Fruit fly (Drosophila melanogaster) whole organism, embryonic: ENCODE results near the gene Pde6.

Source experiments
- CG10462 ChIP-seq: fragments of 200-800 bp; sonication (Bioruptor generic); optimal IDR thresholded peaks from 2 replicates; lab custom pipeline; 2016; ENCODE audit warnings: missing biosample characterization, missing genetic modification characterization
- CG11398 ChIP-seq: fragments of 200-800 bp; sonication (Bioruptor generic); optimal IDR thresholded peaks from 2 replicates; lab custom pipeline; 2016; ENCODE audit warnings: missing biosample characterization, missing genetic modification characterization
- CG12155 ChIP-seq: fragments of 200-800 bp; sonication (Bioruptor generic); optimal IDR thresholded peaks from 3 replicates; lab custom pipeline; 2016; ENCODE audit warnings: missing biosample characterization, missing genetic modification characterization
- CG12942 ChIP-seq: fragments of 200-800 bp; sonication (Bioruptor generic); optimal IDR thresholded peaks from 3 replicates; lab custom pipeline; 2016; ENCODE audit warnings: missing biosample characterization, missing genetic modification characterization
- CG14667 ChIP-seq: fragments of 200-800 bp; sonication (Bioruptor generic); IDR thresholded peaks from 2 replicates; pipeline ENCODE4 v1.3.6; 2022; ENCODE audit warnings: missing biosample characterization, missing genetic modification characterization
- CG14860 ChIP-seq: fragments of 200-800 bp; sonication (Bioruptor generic); IDR thresholded peaks from 3 replicates; pipeline ENCODE4 v1.3.6; 2022; ENCODE audit warnings: missing biosample characterization, missing genetic modification characterization; ENCODE audit not compliant: partially characterized antibody
- CG15011 ChIP-seq: fragments of 200-800 bp; sonication (Bioruptor generic); optimal IDR thresholded peaks from 3 replicates; lab custom pipeline; 2018; ENCODE audit warnings: missing biosample characterization, mild to moderate bottlenecking, missing genetic modification characterization
- CG15514 ChIP-seq: fragments of 200-800 bp; sonication (Bioruptor generic); optimal IDR thresholded peaks from 3 replicates; lab custom pipeline; 2017; ENCODE audit warnings: missing biosample characterization, missing genetic modification characterization, mild to moderate bottlenecking, moderate library complexity, missing genetic modification reagents
- CG1603 ChIP-seq: fragments of 200-800 bp; sonication (Bioruptor generic); optimal IDR thresholded peaks from 2 replicates; lab custom pipeline; 2019; ENCODE audit warnings: missing biosample characterization, mild to moderate bottlenecking, missing genetic modification characterization, moderate library complexity
- CG17912 ChIP-seq: fragments of 200-800 bp; sonication (Bioruptor generic); optimal IDR thresholded peaks from 2 replicates; lab custom pipeline; 2018; ENCODE audit warnings: missing biosample characterization, mild to moderate bottlenecking, missing genetic modification characterization
- CG2678 ChIP-seq: fragments of 200-800 bp; sonication (Bioruptor generic); optimal IDR thresholded peaks from 3 replicates; lab custom pipeline; 2019; ENCODE audit warnings: missing biosample characterization, mild to moderate bottlenecking, missing genetic modification characterization, moderate library complexity
- CG3995 ChIP-seq: fragments of 200-800 bp; sonication (Bioruptor generic); optimal IDR thresholded peaks from 3 replicates; lab custom pipeline; 2016; ENCODE audit warnings: missing biosample characterization, missing genetic modification characterization
- CG43689 ChIP-seq: fragments of 200-800 bp; sonication (Bioruptor generic); IDR thresholded peaks from 2 replicates; pipeline ENCODE4 v1.3.6; 2022; ENCODE audit warnings: missing biosample characterization, missing genetic modification characterization
- CG4404 ChIP-seq: fragments of 200-800 bp; sonication (Bioruptor generic); IDR thresholded peaks from 2 replicates; pipeline ENCODE4 v1.3.6; 2022; ENCODE audit warnings: missing biosample characterization, missing genetic modification characterization
- CG5180 ChIP-seq: fragments of 200-800 bp; sonication (Bioruptor generic); optimal IDR thresholded peaks from 3 replicates; lab custom pipeline; 2017; ENCODE audit warnings: missing biosample characterization, missing genetic modification characterization, mild to moderate bottlenecking, moderate library complexity, missing genetic modification reagents
- CG6765 ChIP-seq: fragments of 200-800 bp; sonication (Bioruptor generic); optimal IDR thresholded peaks from 3 replicates; lab custom pipeline; 2017; ENCODE audit warnings: missing biosample characterization, mild to moderate bottlenecking, missing genetic modification characterization
- CG7745 ChIP-seq: fragments of 200-800 bp; sonication (Bioruptor generic); optimal IDR thresholded peaks from 2 replicates; lab custom pipeline; 2018; ENCODE audit warnings: missing biosample characterization, mild to moderate bottlenecking, missing genetic modification characterization, moderate library complexity
- CG7839 ChIP-seq: fragments of 200-800 bp; sonication (Bioruptor generic); optimal IDR thresholded peaks from 3 replicates; lab custom pipeline; 2018; ENCODE audit warnings: missing biosample characterization, mild to moderate bottlenecking, missing genetic modification characterization, moderate library complexity
- CG7963 ChIP-seq: fragments of 200-800 bp; sonication (Bioruptor generic); IDR thresholded peaks from 3 replicates; pipeline ENCODE4 v1.3.6; 2022; ENCODE audit warnings: missing biosample characterization, missing genetic modification characterization; ENCODE audit not compliant: partially characterized antibody
- CG8359 ChIP-seq: fragments of 200-800 bp; sonication (Bioruptor generic); optimal IDR thresholded peaks from 2 replicates; lab custom pipeline; 2017; ENCODE audit warnings: missing biosample characterization, mild to moderate bottlenecking, missing genetic modification characterization, borderline replicate concordance
- CrebB ChIP-seq: fragments of 200-800 bp; sonication (Bioruptor generic); optimal IDR thresholded peaks from 3 replicates; lab custom pipeline; 2018; ENCODE audit warnings: missing biosample characterization, mild to moderate bottlenecking, missing genetic modification characterization
- MBD-R2 ChIP-seq: fragments of 200-800 bp; sonication (Bioruptor generic); IDR thresholded peaks from 2 replicates; pipeline ENCODE4 v1.3.6; 2022; ENCODE audit warnings: missing biosample characterization, missing genetic modification characterization
- Med ChIP-seq: fragments of 200-800 bp; sonication (Bioruptor generic); peaks from one replicate; lab custom pipeline; 2016; ENCODE audit warnings: missing biosample characterization, missing genetic modification characterization, mild to moderate bottlenecking, inconsistent platforms, moderate library complexity
- Ptx1 ChIP-seq: fragments of 200-800 bp; sonication (Bioruptor generic); IDR thresholded peaks from 2 replicates; pipeline ENCODE4 v1.3.6; 2022; ENCODE audit warnings: missing biosample characterization, missing genetic modification characterization
- Rx ChIP-seq: fragments of 200-800 bp; sonication (Bioruptor generic); IDR thresholded peaks from 2 replicates; pipeline ENCODE4 v1.3.6; 2022; ENCODE audit warnings: missing biosample characterization, missing genetic modification characterization
- Trl ChIP-seq, 3 experiments: fragments of >200 bp in 2 of 3; fragments of 200-800 bp in 1 of 3; sonication (Bioruptor generic) in 1 of 3; optimal IDR thresholded peaks; 2 replicates in 1 of 3; 3 replicates in 2 of 3; lab custom pipeline; 2016 to 2017; ENCODE audit warnings: missing biosample characterization in 1 of 3, missing genetic modification characterization in 1 of 3
- Usf ChIP-seq: fragments of 200-800 bp; sonication (Bioruptor generic); optimal IDR thresholded peaks from 2 replicates; lab custom pipeline; 2017; ENCODE audit warnings: missing genotype, missing biosample characterization, missing genetic modification characterization
- Xrp1 ChIP-seq: fragments of 200-800 bp; sonication (Bioruptor generic); IDR thresholded peaks from 2 replicates; pipeline ENCODE4 v1.3.6; 2022; ENCODE audit warnings: missing biosample characterization, missing genetic modification characterization
- ara ChIP-seq: fragments of 200-800 bp; sonication (Bioruptor generic); IDR thresholded peaks from 2 replicates; pipeline ENCODE4 v1.3.6; 2022; ENCODE audit warnings: missing biosample characterization, missing genetic modification characterization
- ato ChIP-seq: fragments of 200-800 bp; sonication (Bioruptor generic); IDR thresholded peaks from 2 replicates; pipeline ENCODE4 v1.3.6; 2022; ENCODE audit warnings: missing biosample characterization, missing genetic modification characterization; ENCODE audit not compliant: partially characterized antibody
- bigmax ChIP-seq: fragments of 200-800 bp; sonication (Bioruptor generic); optimal IDR thresholded peaks from 2 replicates; lab custom pipeline; 2018; ENCODE audit warnings: missing biosample characterization, mild to moderate bottlenecking, missing genetic modification characterization
- bowl ChIP-seq: fragments of 200-800 bp; sonication (Bioruptor generic); IDR thresholded peaks from 2 replicates; pipeline ENCODE4 v1.3.6; 2022; ENCODE audit warnings: missing biosample characterization, missing genetic modification characterization
- btn ChIP-seq: fragments of 200-800 bp; sonication (Bioruptor generic); optimal IDR thresholded peaks from 2 replicates; lab custom pipeline; 2016; ENCODE audit warnings: missing biosample characterization, missing genetic modification characterization
- cas ChIP-seq: fragments of 200-800 bp; sonication (Bioruptor generic); IDR thresholded peaks from 2 replicates; pipeline ENCODE4 v1.3.6; 2022; ENCODE audit warnings: missing biosample characterization, missing genetic modification characterization
- cato ChIP-seq: fragments of 200-800 bp; sonication (Bioruptor generic); optimal IDR thresholded peaks from 2 replicates; lab custom pipeline; 2016; ENCODE audit warnings: missing biosample characterization, missing genetic modification characterization, borderline replicate concordance
- chinmo ChIP-seq: fragments of 200-800 bp; sonication (Bioruptor generic); IDR thresholded peaks from 4 replicates; pipeline ENCODE4 v1.3.6; 2022; ENCODE audit warnings: missing biosample characterization, missing genetic modification characterization; ENCODE audit not compliant: partially characterized antibody
- chn ChIP-seq: fragments of 200-800 bp; sonication (Bioruptor generic); optimal IDR thresholded peaks from 2 replicates; lab custom pipeline; 2016; ENCODE audit warnings: missing biosample characterization, missing genetic modification characterization
- crol ChIP-seq: fragments of 200-800 bp; sonication (Bioruptor generic); IDR thresholded peaks from 2 replicates; pipeline ENCODE4 v1.3.6; 2022; ENCODE audit warnings: missing biosample characterization, missing genetic modification characterization
- cwo ChIP-seq: fragments of 200-800 bp; sonication (Bioruptor generic); optimal IDR thresholded peaks from 3 replicates; lab custom pipeline; 2017; ENCODE audit warnings: missing biosample characterization, missing genetic modification characterization, mild to moderate bottlenecking, moderate library complexity, missing genetic modification reagents
- dimm ChIP-seq: fragments of 200-800 bp; sonication (Bioruptor generic); IDR thresholded peaks from 2 replicates; pipeline ENCODE4 v1.3.6; 2022; ENCODE audit warnings: missing biosample characterization, missing genetic modification characterization
- fd64A ChIP-seq: fragments of 200-800 bp; sonication (Bioruptor generic); optimal IDR thresholded peaks from 3 replicates; lab custom pipeline; 2018; ENCODE audit warnings: missing biosample characterization, mild to moderate bottlenecking, missing genetic modification characterization
- gsb-n ChIP-seq: fragments of 200-800 bp; sonication (Bioruptor generic); optimal IDR thresholded peaks from 3 replicates; lab custom pipeline; 2018; ENCODE audit warnings: missing biosample characterization, mild to moderate bottlenecking, missing genetic modification characterization
- her ChIP-seq: fragments of 200-800 bp; sonication (Bioruptor generic); optimal IDR thresholded peaks from 2 replicates; lab custom pipeline; 2016; ENCODE audit warnings: missing biosample characterization, missing genetic modification characterization
- insv ChIP-seq, 2 experiments: fragments of 200-800 bp; sonication (Bioruptor generic); optimal IDR thresholded peaks; 3 replicates each; lab custom pipeline; 2016 to 2018; ENCODE audit warnings: missing biosample characterization in 2 of 2, missing genetic modification characterization in 2 of 2
- nmo ChIP-seq: fragments of 200-800 bp; sonication (Bioruptor generic); optimal IDR thresholded peaks from 2 replicates; lab custom pipeline; 2018; ENCODE audit warnings: missing biosample characterization, mild to moderate bottlenecking, missing genetic modification characterization, moderate library complexity
- nom ChIP-seq: fragments of 200-800 bp; sonication (Bioruptor generic); optimal IDR thresholded peaks from 2 replicates; lab custom pipeline; 2017; ENCODE audit warnings: missing biosample characterization, missing genetic modification characterization, mild to moderate bottlenecking, moderate library complexity, missing genetic modification reagents
- scrt ChIP-seq: fragments of 200-800 bp; sonication (Bioruptor generic); optimal IDR thresholded peaks from 2 replicates; lab custom pipeline; 2018; ENCODE audit warnings: missing biosample characterization, mild to moderate bottlenecking, missing genetic modification characterization, moderate library complexity
- sim ChIP-seq: fragments of 200-800 bp; sonication (Bioruptor generic); IDR thresholded peaks from 2 replicates; pipeline ENCODE4 v1.3.6; 2022; ENCODE audit warnings: missing biosample characterization, missing genetic modification characterization
- sob ChIP-seq: fragments of 200-800 bp; sonication (Bioruptor generic); IDR thresholded peaks from 2 replicates; pipeline ENCODE4 v1.3.6; 2022; ENCODE audit warnings: missing biosample characterization, missing genetic modification characterization

Pde6 gene

DNA sequence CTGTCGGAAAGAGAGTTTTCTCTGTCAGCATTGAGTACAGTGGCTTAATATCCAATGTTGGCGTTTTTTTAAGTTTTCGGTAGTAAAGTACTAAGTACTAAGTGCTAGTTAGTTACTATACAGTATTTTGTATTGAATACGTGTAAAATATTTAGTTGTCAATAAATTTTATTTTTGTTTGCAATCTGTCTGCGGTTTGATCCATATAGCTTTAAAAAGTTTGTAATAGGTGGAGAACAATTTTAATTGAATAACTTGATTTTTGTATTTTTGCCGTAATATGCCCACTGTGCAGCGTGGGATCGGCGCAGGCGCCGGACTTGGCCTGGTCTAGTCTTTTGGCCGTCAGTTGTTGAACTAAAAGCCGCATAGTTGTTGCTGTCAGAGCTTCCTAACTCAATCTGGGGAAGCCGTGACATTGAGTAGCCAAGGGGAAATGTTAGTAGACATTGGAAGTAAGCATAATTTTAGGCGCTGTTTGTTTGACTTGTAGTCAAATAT, 329 bp upstream of the Pde6 start (continued):
- TF ChIP-seq CG17912 (GFP tag; lab: Kevin White, UChicago) (peak; percentile 44), CG7745 (no peak), chinmo (GFP tag; lab: Robert Waterston, UW) (no peak), insv (GFP tag; optimal IDR thresholded peaks at IDR 0.05; lab: Kevin White, UChicago) (peak in 1 of 2 experiments; percentile 66), ato (GFP tag; lab: Robert Waterston, UW) (no peak), btn (GFP tag; lab: Kevin White, UChicago) (peak; percentile 88), CG10462 (GFP tag; lab: Kevin White, UChicago) (peak; percentile 64), CG43689 (peak; percentile 57; the same call in 1 of the 2 replicates), CG15514 (GFP tag; lab: Kevin White, UChicago) (peak; percentile 84), cato (GFP tag; lab: Kevin White, UChicago) (peak; percentile 81), Rx (GFP tag; lab: Robert Waterston, UW) (peak; percentile 66), Usf (GFP tag; lab: Kevin White, UChicago) (peak; percentile 69), CG14860 (GFP tag; lab: Robert Waterston, UW) (no peak), CG2678 (tag; lab: Kevin White, UChicago) (peak; percentile 96), crol (GFP tag; lab: Robert Waterston, UW) (no peak), CG12155 (peak; percentile 84), cwo (GFP tag; lab: Kevin White, UChicago) (peak; percentile 2), chn (GFP tag; lab: Kevin White, UChicago) (peak; percentile 83), CG12942 (GFP tag; lab: Kevin White, UChicago) (peak; percentile 86), ara (peak; percentile 64), CG5180 (peak; percentile 85), nom (GFP tag; lab: Kevin White, UChicago) (no peak), CG1603 (tag; lab: Kevin White, UChicago) (peak; percentile 69), fd64A (GFP tag; lab: Kevin White, UChicago) (peak; percentile 61), Med (GFP tag; lab: Kevin White, UChicago) (peak; percentile 98), nmo (GFP tag; lab: Kevin White, UChicago) (peak; percentile 96), CG14667 (peak; percentile 74), Trl (optimal IDR thresholded peaks at IDR 0.05; lab: Kevin White, UChicago) (peak in 1 of 2 experiments; percentile 84), Trl (GFP tag; optimal IDR thresholded peaks at IDR 0.05; lab: Kevin White, UChicago) (peak; percentile 82), bigmax (GFP tag; lab: Kevin White, UChicago) (peak; percentile 43), CG6765 (GFP tag; lab: Kevin White, UChicago) (peak; percentile 88), CG11398 (peak; percentile 77), sob (peak; percentile 86), CrebB (tag; lab: Kevin White, UChicago) (peak; percentile 77), CG7963 (no peak), Ptx1 (GFP tag; lab: Robert Waterston, UW) (peak; percentile 88), CG8359 (peak; percentile 82), Xrp1 (GFP tag; lab: Robert Waterston, UW) (peak; percentile 82), sim (GFP tag; lab: Robert Waterston, UW) (0 out of 2 replicates have a peak, but pooled peaks have one; percentile 34), MBD-R2 (peak; percentile 62), CG15011 (GFP tag; lab: Kevin White, UChicago) (peak; percentile 92), CG7839 (peak; percentile 93), scrt (GFP tag; lab: Kevin White, UChicago) (peak; percentile 92), bowl (GFP tag; lab: Robert Waterston, UW) (peak; percentile 79), cas (GFP tag; lab: Robert Waterston, UW) (0 out of 2 replicates have a peak, but pooled peaks have one; percentile 23), CG4404 (peak; percentile 70), dimm (GFP tag; lab: Robert Waterston, UW) (peak; percentile 71), her (GFP tag; lab: Kevin White, UChicago) (peak; percentile 86), gsb-n (tag; lab: Kevin White, UChicago) (peak; percentile 84), CG3995 (peak; percentile 67)
